Worm (Caenorhabditis elegans): ENCODE results near the gene gck-4.

DNA sequence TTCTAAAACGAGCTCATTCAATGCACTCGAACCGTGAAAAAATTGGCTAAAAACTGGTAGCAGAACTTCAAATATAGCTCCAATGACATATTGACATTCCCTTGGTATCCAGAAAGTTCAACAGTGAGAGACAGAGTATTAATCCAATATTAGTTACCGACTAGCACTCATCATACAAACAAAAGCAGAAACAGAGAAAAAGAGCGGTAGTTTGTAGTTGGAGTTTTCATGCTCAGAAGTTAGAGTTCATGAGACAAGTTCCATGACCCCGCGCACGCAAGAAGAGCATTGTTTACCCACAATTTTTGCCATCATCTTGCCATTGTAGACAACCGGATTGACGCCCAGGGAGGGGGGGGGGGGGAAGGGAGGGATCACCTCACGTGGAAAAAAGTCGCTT, 22.7 kb upstream of the gck-4 start:
- TF ChIP-seq ref-1 (GFP tag; conservative IDR thresholded peaks at IDR 0.05) (no peak), ztf-29 (GFP tag; IDR thresholded peaks at IDR 0.05) (no peak), T22C8.4 (GFP tag; IDR thresholded peaks at IDR 0.05) (no peak), flt-1 (GFP tag; IDR thresholded peaks at IDR 0.05) (no peak), cog-1 (tag; optimal IDR thresholded peaks at IDR 0.05) (no peak), tab-1 (GFP tag; IDR thresholded peaks at IDR 0.05) (no peak), med-1 (GFP tag; optimal IDR thresholded peaks at IDR 0.05; ENCODE audit: insufficient read depth) (no peak)
